Fruit fly (Drosophila melanogaster) whole organism, embryonic: ENCODE data around the gene CG12020.

Source experiments
- Bteb2 ChIP-seq: fragments of 200-800 bp; sonication (Bioruptor generic); optimal IDR thresholded peaks from 2 replicates; lab custom pipeline; 2016; ENCODE audit warnings: missing biosample characterization, missing genetic modification characterization
- CG11504 ChIP-seq: fragments of 200-800 bp; sonication (Bioruptor generic); optimal IDR thresholded peaks from 3 replicates; lab custom pipeline; 2019; ENCODE audit warnings: missing biosample characterization, mild to moderate bottlenecking, missing genetic modification characterization, moderate library complexity
- CG12104 ChIP-seq: fragments of 200-800 bp; sonication (Bioruptor generic); optimal IDR thresholded peaks from 3 replicates; lab custom pipeline; 2016; ENCODE audit warnings: missing biosample characterization, missing genetic modification characterization
- CG13287 ChIP-seq: fragments of 200-800 bp; sonication (Bioruptor generic); IDR thresholded peaks from 2 replicates; pipeline ENCODE4 v1.3.6; 2022; ENCODE audit warnings: missing biosample characterization, missing genetic modification characterization; ENCODE audit not compliant: partially characterized antibody
- CG14667 ChIP-seq: fragments of 200-800 bp; sonication (Bioruptor generic); IDR thresholded peaks from 2 replicates; pipeline ENCODE4 v1.3.6; 2022; ENCODE audit warnings: missing biosample characterization, missing genetic modification characterization
- CG15269 ChIP-seq: fragments of 200-800 bp; sonication (Bioruptor generic); optimal IDR thresholded peaks from 2 replicates; lab custom pipeline; 2018; ENCODE audit warnings: missing biosample characterization, mild to moderate bottlenecking, missing genetic modification characterization, moderate library complexity
- CG17328 ChIP-seq: fragments of 200-800 bp; sonication (Bioruptor generic); IDR thresholded peaks from 2 replicates; pipeline ENCODE4 v1.3.6; 2022; ENCODE audit warnings: missing biosample characterization, missing genetic modification characterization
- CG17359 ChIP-seq: fragments of 200-800 bp; sonication (Bioruptor generic); optimal IDR thresholded peaks from 3 replicates; lab custom pipeline; 2018; ENCODE audit warnings: missing biosample characterization, mild to moderate bottlenecking, missing genetic modification characterization, moderate library complexity
- CG18764 ChIP-seq: fragments of 200-800 bp; sonication (Bioruptor generic); optimal IDR thresholded peaks from 3 replicates; lab custom pipeline; 2016; ENCODE audit warnings: missing biosample characterization, missing genetic modification characterization
- CG2875 ChIP-seq: fragments of 200-800 bp; sonication (Bioruptor generic); optimal IDR thresholded peaks from 2 replicates; lab custom pipeline; 2017; ENCODE audit warnings: missing biosample characterization, mild to moderate bottlenecking, missing genetic modification characterization, missing genetic modification reagents
- CG30431 ChIP-seq: fragments of 200-800 bp; sonication (Bioruptor generic); optimal IDR thresholded peaks from 2 replicates; lab custom pipeline; 2017; ENCODE audit warnings: missing biosample characterization, missing genetic modification characterization
- CG32532 ChIP-seq: fragments of 200-800 bp; sonication (Bioruptor generic); IDR thresholded peaks from 2 replicates; pipeline ENCODE4 v1.3.6; 2022; ENCODE audit warnings: missing biosample characterization, missing genetic modification characterization
- CG34224 ChIP-seq: fragments of 200-800 bp; sonication (Bioruptor generic); IDR thresholded peaks from 3 replicates; pipeline ENCODE4 v1.3.6; 2022; ENCODE audit warnings: missing biosample characterization, missing genetic modification characterization; ENCODE audit not compliant: partially characterized antibody
- CG4820 ChIP-seq: fragments of 200-800 bp; sonication (Bioruptor generic); optimal IDR thresholded peaks from 3 replicates; lab custom pipeline; 2016; ENCODE audit warnings: missing biosample characterization, missing genetic modification characterization
- CG6765 ChIP-seq: fragments of 200-800 bp; sonication (Bioruptor generic); optimal IDR thresholded peaks from 3 replicates; lab custom pipeline; 2017; ENCODE audit warnings: missing biosample characterization, mild to moderate bottlenecking, missing genetic modification characterization
- CG6791 ChIP-seq: fragments of 200-800 bp; sonication (Bioruptor generic); IDR thresholded peaks from 3 replicates; pipeline ENCODE4 v1.3.6; 2022; ENCODE audit warnings: missing biosample characterization, missing genetic modification characterization; ENCODE audit not compliant: partially characterized antibody
- CG7357 ChIP-seq: fragments of 200-800 bp; sonication (Bioruptor generic); IDR thresholded peaks from 3 replicates; pipeline ENCODE4 v1.3.6; 2022; ENCODE audit warnings: missing biosample characterization, missing genetic modification characterization
- CG7372 ChIP-seq: fragments of 200-800 bp; sonication (Bioruptor generic); IDR thresholded peaks from 2 replicates; pipeline ENCODE4 v1.3.6; 2022; ENCODE audit warnings: missing biosample characterization, missing genetic modification characterization
- Dbx ChIP-seq: fragments of 200-800 bp; sonication (Bioruptor generic); IDR thresholded peaks from 3 replicates; pipeline ENCODE4 v1.3.6; 2022; ENCODE audit warnings: missing biosample characterization, missing genetic modification characterization
- Dip3 ChIP-seq: fragments of 200-800 bp; sonication (Bioruptor generic); optimal IDR thresholded peaks from 3 replicates; lab custom pipeline; 2016; ENCODE audit warnings: missing biosample characterization, missing genetic modification characterization
- E2f1 ChIP-seq: fragments of 200-800 bp; sonication (Bioruptor generic); IDR thresholded peaks from 2 replicates; pipeline ENCODE4 v1.3.6; 2022; ENCODE audit warnings: missing biosample characterization, missing genetic modification characterization
- E2f2 ChIP-seq: fragments of 200-800 bp; sonication (Bioruptor generic); IDR thresholded peaks from 2 replicates; pipeline ENCODE4 v1.3.6; 2022; ENCODE audit warnings: missing biosample characterization, missing genetic modification characterization
- Gug ChIP-seq: fragments of 200-800 bp; sonication (Bioruptor generic); IDR thresholded peaks from 4 replicates; pipeline ENCODE4 v1.3.6; 2022; ENCODE audit warnings: missing biosample characterization, missing genetic modification characterization
- MBD-R2 ChIP-seq: fragments of 200-800 bp; sonication (Bioruptor generic); IDR thresholded peaks from 2 replicates; pipeline ENCODE4 v1.3.6; 2022; ENCODE audit warnings: missing biosample characterization, missing genetic modification characterization
- Myb ChIP-seq: fragments of 200-800 bp; sonication (Bioruptor generic); optimal IDR thresholded peaks from 2 replicates; lab custom pipeline; 2016; ENCODE audit warnings: missing biosample characterization, missing genetic modification characterization
- Pdp1 ChIP-seq, 2 experiments: fragments of 200-800 bp; sonication (Bioruptor generic); optimal IDR thresholded peaks; 3 replicates each; lab custom pipeline; 2016; ENCODE audit warnings: missing biosample characterization in 2 of 2, missing genetic modification characterization in 2 of 2, mild to moderate bottlenecking in 1 of 2, moderate library complexity in 1 of 2
- Scr ChIP-seq: fragments of 200-800 bp; sonication (Bioruptor generic); IDR thresholded peaks from 2 replicates; pipeline ENCODE4 v1.3.6; 2022; ENCODE audit warnings: missing biosample characterization, missing genetic modification characterization; ENCODE audit not compliant: partially characterized antibody
- Sox100B ChIP-seq: fragments of 200-800 bp; sonication (Bioruptor generic); optimal IDR thresholded peaks from 3 replicates; lab custom pipeline; 2018; ENCODE audit warnings: missing biosample characterization, mild to moderate bottlenecking, missing genetic modification characterization
- Ssrp ChIP-seq: fragments of 200-800 bp; sonication (Bioruptor generic); optimal IDR thresholded peaks from 2 replicates; lab custom pipeline; 2018; ENCODE audit warnings: missing biosample characterization, mild to moderate bottlenecking, missing genetic modification characterization, moderate library complexity
- ap ChIP-seq: fragments of 200-800 bp; sonication (Bioruptor generic); IDR thresholded peaks from 2 replicates; pipeline ENCODE4 v1.3.6; 2022; ENCODE audit warnings: missing biosample characterization, missing genetic modification characterization
- br ChIP-seq: fragments of >200 bp; optimal IDR thresholded peaks from 2 replicates; lab custom pipeline; 2017
- chinmo ChIP-seq: fragments of 200-800 bp; sonication (Bioruptor generic); IDR thresholded peaks from 4 replicates; pipeline ENCODE4 v1.3.6; 2022; ENCODE audit warnings: missing biosample characterization, missing genetic modification characterization; ENCODE audit not compliant: partially characterized antibody
- ci ChIP-seq: fragments of 200-800 bp; sonication (Bioruptor generic); IDR thresholded peaks from 3 replicates; pipeline ENCODE4 v1.3.6; 2022; ENCODE audit warnings: missing biosample characterization, missing genetic modification characterization
- crol ChIP-seq: fragments of 200-800 bp; sonication (Bioruptor generic); IDR thresholded peaks from 2 replicates; pipeline ENCODE4 v1.3.6; 2022; ENCODE audit warnings: missing biosample characterization, missing genetic modification characterization
- disco-r ChIP-seq: fragments of 200-800 bp; sonication (Bioruptor generic); optimal IDR thresholded peaks from 2 replicates; lab custom pipeline; 2016; ENCODE audit warnings: missing biosample characterization, missing genetic modification characterization
- ems ChIP-seq: fragments of 200-800 bp; sonication (Bioruptor generic); optimal IDR thresholded peaks from 3 replicates; lab custom pipeline; 2016; ENCODE audit warnings: missing biosample characterization, missing genetic modification characterization
- exex ChIP-seq: fragments of 200-800 bp; sonication (Bioruptor generic); optimal IDR thresholded peaks from 4 replicates; lab custom pipeline; 2018; ENCODE audit warnings: missing biosample characterization, mild to moderate bottlenecking, missing genetic modification characterization, moderate library complexity
- gcm2 ChIP-seq: fragments of 200-800 bp; sonication (Bioruptor generic); optimal IDR thresholded peaks from 2 replicates; lab custom pipeline; 2016; ENCODE audit warnings: missing biosample characterization, missing genetic modification characterization
- jumu ChIP-seq: fragments of 200-800 bp; sonication (Bioruptor generic); optimal IDR thresholded peaks from 3 replicates; lab custom pipeline; 2016; ENCODE audit warnings: missing biosample characterization, missing genetic modification characterization
- lmd ChIP-seq: fragments of 200-800 bp; sonication (Bioruptor generic); IDR thresholded peaks from 2 replicates; pipeline ENCODE4 v1.3.6; 2022; ENCODE audit warnings: missing biosample characterization, missing genetic modification characterization
- maf-S ChIP-seq: fragments of 200-800 bp; sonication (Bioruptor generic); optimal IDR thresholded peaks from 2 replicates; lab custom pipeline; 2016; ENCODE audit warnings: missing biosample characterization, missing genetic modification characterization
- peb ChIP-seq: fragments of 200-800 bp; sonication (Bioruptor generic); IDR thresholded peaks from 2 replicates; pipeline ENCODE4 v1.3.6; 2022; ENCODE audit warnings: missing biosample characterization, missing genetic modification characterization
- phol ChIP-seq: fragments of 200-800 bp; sonication (Bioruptor generic); optimal IDR thresholded peaks from 3 replicates; lab custom pipeline; 2018; ENCODE audit warnings: missing biosample characterization, mild to moderate bottlenecking, missing genetic modification characterization, moderate library complexity
- sens ChIP-seq: fragments of 200-800 bp; sonication (Bioruptor generic); peaks from one replicate; lab custom pipeline; 2016; ENCODE audit warnings: missing biosample characterization, missing genetic modification characterization
- slp2 ChIP-seq: fragments of 200-800 bp; sonication (Bioruptor generic); optimal IDR thresholded peaks from 2 replicates; lab custom pipeline; 2016; ENCODE audit warnings: missing biosample characterization, missing genetic modification characterization
- tio ChIP-seq: fragments of 200-800 bp; sonication (Bioruptor generic); optimal IDR thresholded peaks from 2 replicates; lab custom pipeline; 2017; ENCODE audit warnings: missing biosample characterization, missing genetic modification characterization, inconsistent platforms
- tx ChIP-seq: fragments of 200-800 bp; sonication (Bioruptor generic); optimal IDR thresholded peaks from 2 replicates; lab custom pipeline; 2016; ENCODE audit warnings: missing biosample characterization, missing genetic modification characterization
- unc-4 ChIP-seq: fragments of 200-800 bp; sonication (Bioruptor generic); IDR thresholded peaks from 2 replicates; pipeline ENCODE4 v1.3.6; 2022; ENCODE audit warnings: missing biosample characterization, missing genetic modification characterization; ENCODE audit not compliant: partially characterized antibody

Gene CG12020

DNA sequence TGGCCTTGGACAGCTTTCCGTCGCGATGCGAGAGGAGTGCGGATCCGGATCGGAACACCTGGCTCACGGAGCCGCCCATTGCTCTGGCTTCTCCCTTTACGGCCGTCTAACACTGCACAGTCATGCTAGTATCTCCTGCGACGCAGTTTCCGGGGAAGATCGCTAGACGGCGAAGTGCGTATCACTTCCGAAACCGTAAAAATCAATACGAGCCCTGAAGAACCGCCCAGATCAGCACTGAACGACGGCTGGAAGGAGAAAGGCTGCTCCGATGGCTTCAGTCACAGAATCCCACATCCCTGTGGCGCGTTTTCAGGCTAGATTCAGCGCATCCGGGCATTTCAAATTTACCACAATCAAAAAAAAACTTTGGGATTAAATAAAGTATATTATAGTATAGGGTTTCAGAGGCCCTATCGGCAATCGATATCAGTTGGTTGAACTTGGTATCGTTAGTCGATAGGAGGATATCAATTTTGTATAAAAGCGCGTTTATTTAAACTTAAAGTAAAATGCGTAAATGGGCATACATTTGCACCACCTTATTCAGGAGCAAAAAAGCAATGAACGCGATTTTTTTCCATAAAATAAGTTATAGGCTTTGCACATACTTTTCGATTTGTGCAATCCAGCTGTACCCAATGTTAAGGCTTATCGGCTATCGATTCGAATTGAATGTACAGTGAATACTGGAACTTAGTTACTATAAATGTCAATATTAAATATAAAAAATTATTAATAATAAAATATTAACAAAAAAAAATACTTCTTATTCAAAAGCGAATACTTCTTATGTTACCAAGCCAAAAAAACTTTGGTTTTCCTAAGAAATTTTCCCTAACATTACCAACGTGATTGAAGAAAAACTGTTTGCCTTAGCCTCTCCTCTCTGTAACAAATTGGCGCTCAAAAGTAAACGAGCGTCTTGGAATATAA lies 22.1 kb upstream of the CG12020 start, which contains the start of the genes CG13933 and PolD2 (continued):
- TF ChIP-seq ap (GFP tag; lab: Robert Waterston, UW) (peak; percentile 99), Dip3 (GFP tag; lab: Kevin White, UChicago) (peak; percentile 77)

DNA sequence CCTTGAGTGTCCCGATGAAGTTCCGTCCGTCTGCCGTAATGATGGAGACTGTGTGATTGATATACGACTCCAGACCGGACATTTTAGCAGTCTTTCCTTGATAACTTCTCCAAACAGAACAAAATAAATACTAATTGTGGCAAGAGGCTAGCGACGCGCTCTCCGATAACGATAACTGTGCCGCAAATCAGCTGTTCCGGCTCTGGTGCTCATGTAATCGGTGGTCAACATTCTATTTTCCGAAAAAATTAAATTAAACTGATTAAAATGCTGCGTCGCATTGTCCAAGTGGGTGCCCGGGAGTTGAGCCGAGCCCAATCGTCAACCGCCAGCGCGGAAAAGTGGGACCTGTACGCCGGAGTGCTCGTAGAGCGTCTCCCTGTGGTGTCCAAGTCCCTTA lies 19.9 kb upstream of the CG12020 start, which contains the start of the genes CG2021 and mRpL46:
Gene CG2021 (minus strand): TSS at position 163 of the 400 bp plus-strand sequence.
Gene mRpL46 (plus strand): TSS at position 191 of the 400 bp plus-strand sequence.
- TF ChIP-seq ci (no peak), Myb (GFP tag; lab: Kevin White, UChicago) (no peak), CG34224 (GFP tag; lab: Robert Waterston, UW) (peak; percentile 38; the same call in 2 of the 3 replicates), Ssrp (tag; lab: Kevin White, UChicago) (no peak), CG6765 (GFP tag; lab: Kevin White, UChicago) (no peak), CG4820 (GFP tag; lab: Kevin White, UChicago) (no peak), exex (no peak), disco-r (GFP tag; lab: Kevin White, UChicago) (no peak), CG17359 (tag; lab: Kevin White, UChicago) (no peak), lmd (GFP tag; lab: Robert Waterston, UW) (no peak), br (lab: Kevin White, UChicago) (no peak), Bteb2 (GFP tag; lab: Kevin White, UChicago) (no peak), CG12104 (GFP tag; lab: Kevin White, UChicago) (no peak), unc-4 (GFP tag; lab: Robert Waterston, UW) (no peak), tx (no peak), tio (GFP tag; lab: Kevin White, UChicago) (no peak), Sox100B (GFP tag; lab: Kevin White, UChicago) (no peak), jumu (GFP tag; lab: Kevin White, UChicago) (no peak), CG30431 (GFP tag; lab: Kevin White, UChicago) (no peak), maf-S (GFP tag; lab: Kevin White, UChicago) (no peak), CG14667 (GFP tag; lab: Robert Waterston, UW) (no peak), CG6791 (GFP tag; lab: Robert Waterston, UW) (peak; percentile 36; the same call in 1 of the 3 replicates), E2f1 (GFP tag; lab: Robert Waterston, UW) (no peak), CG17328 (no peak), slp2 (no peak), CG7372 (GFP tag; lab: Robert Waterston, UW) (no peak), CG7357 (GFP tag; lab: Robert Waterston, UW) (no peak), CG2875 (GFP tag; lab: Kevin White, UChicago) (no peak), Scr (GFP tag; lab: Robert Waterston, UW) (peak; percentile 37), Pdp1 (GFP tag; optimal IDR thresholded peaks at IDR 0.05; lab: Kevin White, UChicago) (peak in 1 of 2 experiments; percentile 76), gcm2 (GFP tag; lab: Kevin White, UChicago) (no peak), MBD-R2 (GFP tag; lab: Robert Waterston, UW) (peak; percentile 86), sens (GFP tag; lab: Kevin White, UChicago) (no peak), E2f2 (GFP tag; lab: Robert Waterston, UW) (peak; percentile 29; the same call in 1 of the 2 replicates), CG13287 (GFP tag; lab: Robert Waterston, UW) (peak; percentile 65), chinmo (GFP tag; lab: Robert Waterston, UW) (no peak), peb (GFP tag; lab: Robert Waterston, UW) (no peak), Dbx (GFP tag; lab: Robert Waterston, UW) (no peak), phol (tag; lab: Kevin White, UChicago) (no peak), CG11504 (no peak), CG15269 (tag; lab: Kevin White, UChicago) (no peak), CG18764 (GFP tag; lab: Kevin White, UChicago) (no peak), crol (GFP tag; lab: Robert Waterston, UW) (no peak), ems (GFP tag; lab: Kevin White, UChicago) (no peak), Gug (GFP tag; lab: Robert Waterston, UW) (no peak), CG32532 (GFP tag; lab: Robert Waterston, UW) (no peak)
